Worm (Caenorhabditis elegans): Measurements from ENCODE around the gene msp-63.

DNA sequence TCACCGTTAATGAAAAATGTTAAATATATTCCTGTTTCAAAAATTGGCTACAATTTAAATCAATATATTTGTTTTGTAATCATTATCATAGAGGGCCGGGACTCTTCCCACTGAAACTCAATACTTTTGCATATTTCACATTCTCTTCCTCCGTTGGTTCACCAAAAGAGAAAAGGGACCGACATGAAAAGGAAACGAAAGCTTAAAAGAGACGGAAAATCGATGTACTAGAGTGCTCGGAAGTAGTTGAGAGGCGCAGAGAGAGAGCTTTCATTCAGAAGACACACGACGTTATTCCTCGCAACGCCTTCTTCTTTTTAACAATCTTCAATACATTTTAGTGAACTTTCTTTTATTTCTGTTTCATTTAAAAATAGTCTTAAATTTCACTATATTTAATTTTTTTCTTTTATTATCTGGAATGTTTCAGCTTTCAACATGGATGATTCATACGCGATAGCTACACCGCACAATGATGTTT is 23.1 kb upstream of the msp-63 start, which contains the start of gene ehs-1:
- TF ChIP-seq W03F9.2 (tag; optimal IDR thresholded peaks at IDR 0.05) (no peak), him-1 (tag; optimal IDR thresholded peaks at IDR 0.05) (no peak), dao-5 (tag; optimal IDR thresholded peaks at IDR 0.05) (no peak)
